Worm (Caenorhabditis elegans) whole organism, late embryonic: Measurements from ENCODE around the gene ivd-1.

ENCODE experiments used
- F13H6.1 ChIP-seq: sonication (generic microtip); optimal IDR thresholded peaks from 2 replicates; lab custom pipeline; 2016; ENCODE audit warnings: missing genetic modification characterization, missing compliant biosample characterization
- ceh-2 ChIP-seq: sonication (generic microtip); optimal IDR thresholded peaks from 2 replicates; lab custom pipeline; 2016; ENCODE audit warnings: missing genotype, missing genetic modification characterization, missing compliant biosample characterization
- fkh-10 ChIP-seq: fragments of 150-350 bp; optimal IDR thresholded peaks from 2 replicates; lab custom pipeline; 2014; ENCODE audit warnings: missing biosample characterization, missing genetic modification reagents, missing genetic modification characterization
- hlh-30 ChIP-seq: sonication (generic microtip); optimal IDR thresholded peaks from 2 replicates; lab custom pipeline; 2017; ENCODE audit warnings: antibody characterized with exemption, missing genetic modification characterization, missing compliant biosample characterization; ENCODE audit not compliant: insufficient read depth
- nhr-11 ChIP-seq: fragments of 150-350 bp; optimal IDR thresholded peaks from 2 replicates; lab custom pipeline; 2014; ENCODE audit warnings: missing biosample characterization, missing genetic modification characterization
- sdc-2 ChIP-seq: sonication (generic microtip); optimal IDR thresholded peaks from 2 replicates; lab custom pipeline; 2016; ENCODE audit warnings: missing genotype, missing genetic modification characterization, missing compliant biosample characterization

DNA sequence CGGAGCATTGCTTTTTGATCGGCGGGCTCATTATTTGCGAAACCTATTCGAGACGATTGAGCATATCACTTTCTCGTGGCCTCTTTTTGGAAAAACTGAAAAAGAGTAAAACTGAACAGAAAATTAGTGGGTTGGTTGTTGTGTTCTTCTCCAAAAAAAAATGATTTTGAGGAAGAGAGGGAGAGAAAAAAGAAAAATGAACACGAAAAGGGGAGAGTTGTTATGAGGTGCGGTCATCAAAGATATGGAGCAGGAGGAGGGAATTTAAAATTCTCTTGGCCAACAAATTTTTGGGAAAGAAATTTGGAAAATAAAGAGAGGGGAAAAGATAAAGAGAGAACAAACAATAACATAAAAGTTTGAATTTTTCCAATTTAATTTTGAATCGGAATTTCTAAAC lies 43.3 kb downstream of the ivd-1 start, which contains the start of gene hot-9:
- TF ChIP-seq fkh-10 (GFP tag; lab: Kevin White, UChicago) (no peak), hlh-30 (tag; lab: Kevin White, UChicago) (no peak), ceh-2 (tag; lab: Kevin White, UChicago) (no peak), nhr-11 (tag; lab: Kevin White, UChicago) (no peak), F13H6.1 (tag; lab: Kevin White, UChicago) (no peak), sdc-2 (tag; lab: Kevin White, UChicago) (no peak)
